Worm (Caenorhabditis elegans) whole organism, L4 larva: ENCODE results near the gene F46C5.7.
A peak's percentile ranks its signal among the peaks of the same experiment; 100 is the strongest.

Experiments
- F10B5.3 ChIP-seq: sonication (generic microtip); optimal IDR thresholded peaks from 2 replicates; lab custom pipeline; 2016; ENCODE audit warnings: mild to moderate bottlenecking, missing genetic modification characterization, missing compliant biosample characterization
- F26F4.8 ChIP-seq: fragments of 200-800 bp; sonication (Bioruptor generic); conservative IDR thresholded peaks from 2 replicates; pipeline ENCODE4 v1.3.6; 2022; ENCODE audit warnings: missing genetic modification characterization, missing compliant biosample characterization
- T20F7.1 ChIP-seq: fragments of 200-800 bp; sonication (Bioruptor generic); optimal IDR thresholded peaks from 2 replicates; lab custom pipeline; 2018; ENCODE audit warnings: mild to moderate bottlenecking, missing genetic modification characterization, missing compliant biosample characterization
- Y5F2A.4 ChIP-seq: fragments of 200-800 bp; sonication (Bioruptor generic); optimal IDR thresholded peaks from 2 replicates; lab custom pipeline; 2018; ENCODE audit warnings: mild to moderate bottlenecking, missing genetic modification characterization, missing compliant biosample characterization
- ZK337.2 ChIP-seq: fragments of 200-800 bp; sonication (Bioruptor generic); IDR thresholded peaks from 2 replicates; pipeline ENCODE4 v1.3.6; 2022; ENCODE audit warnings: missing genetic modification reagents, missing genetic modification characterization, missing compliant biosample characterization
- attf-4 ChIP-seq: sonication (generic microtip); optimal IDR thresholded peaks from 3 replicates; lab custom pipeline; 2017; ENCODE audit warnings: missing biosample characterization, missing genetic modification characterization
- ceh-20 ChIP-seq: fragments of 200-800 bp; sonication (Bioruptor generic); IDR thresholded peaks from 2 replicates; pipeline ENCODE4 v1.3.6; 2022; ENCODE audit warnings: missing genetic modification reagents, missing genetic modification characterization, missing compliant biosample characterization
- ceh-32 ChIP-seq: sonication (generic microtip); optimal IDR thresholded peaks from 2 replicates; lab custom pipeline; 2016; ENCODE audit warnings: mild to moderate bottlenecking, missing genetic modification characterization, missing compliant biosample characterization; ENCODE audit not compliant: poor library complexity
- ceh-44 ChIP-seq: fragments of 200-800 bp; sonication (Bioruptor generic); IDR thresholded peaks from 2 replicates; pipeline ENCODE4 v1.3.6; 2022; ENCODE audit warnings: missing genetic modification reagents, missing genetic modification characterization, missing compliant biosample characterization
- ceh-62 ChIP-seq: sonication (generic microtip); optimal IDR thresholded peaks from 2 replicates; lab custom pipeline; 2017; ENCODE audit warnings: missing biosample characterization, missing genetic modification characterization
- ceh-82 ChIP-seq: sonication (generic microtip); optimal IDR thresholded peaks from 2 replicates; lab custom pipeline; 2017; ENCODE audit warnings: missing biosample characterization, missing genetic modification characterization
- cey-2 ChIP-seq: sonication (generic microtip); optimal IDR thresholded peaks from 3 replicates; lab custom pipeline; 2017; ENCODE audit warnings: missing genetic modification characterization, mild to moderate bottlenecking, missing compliant biosample characterization, antibody characterized with exemption, borderline replicate concordance; ENCODE audit not compliant: insufficient read depth
- ctbp-1 ChIP-seq: fragments of 200-800 bp; sonication (Bioruptor generic); IDR thresholded peaks from 2 replicates; pipeline ENCODE4 v1.3.6; 2022; ENCODE audit warnings: missing genetic modification reagents, missing genetic modification characterization, missing compliant biosample characterization
- daf-16 ChIP-seq, 3 experiments: sonication (generic microtip); optimal IDR thresholded peaks; 2 replicates each; lab custom pipeline; 2016 to 2017; ENCODE audit warnings: missing genetic modification characterization in 3 of 3, missing genetic modification reagents in 3 of 3, mild to moderate bottlenecking in 2 of 3, missing compliant biosample characterization in 2 of 3, missing biosample characterization in 1 of 3, moderate library complexity in 1 of 3
- daf-8 ChIP-seq: fragments of 200-800 bp; sonication (Bioruptor generic); IDR thresholded peaks from 2 replicates; pipeline ENCODE4 v1.3.6; 2022; ENCODE audit warnings: missing genetic modification characterization, missing compliant biosample characterization
- dmd-6 ChIP-seq: fragments of 200-800 bp; sonication (Bioruptor generic); IDR thresholded peaks from 2 replicates; pipeline ENCODE4 v1.3.6; 2022; ENCODE audit warnings: missing genetic modification reagents, missing genetic modification characterization, missing compliant biosample characterization
- dmd-8 ChIP-seq: fragments of 200-800 bp; sonication (Bioruptor generic); IDR thresholded peaks from 2 replicates; pipeline ENCODE4 v1.3.6; 2022; ENCODE audit warnings: missing genetic modification characterization, missing compliant biosample characterization
- dmd-9 ChIP-seq: fragments of 200-800 bp; sonication (Bioruptor generic); IDR thresholded peaks from 2 replicates; pipeline ENCODE4 v1.3.6; 2022; ENCODE audit warnings: missing genetic modification reagents, missing genetic modification characterization, missing compliant biosample characterization
- dpl-1 ChIP-seq: fragments of 150-350 bp; optimal IDR thresholded peaks from 2 replicates; lab custom pipeline; 2014; ENCODE audit warnings: missing biosample characterization, missing genetic modification reagents, missing genetic modification characterization
- fos-1 ChIP-seq: fragments of 150-350 bp; optimal IDR thresholded peaks from 2 replicates; lab custom pipeline; 2014; ENCODE audit warnings: missing biosample characterization, missing genetic modification characterization
- lin-29 ChIP-seq: fragments of 200-800 bp; sonication (Bioruptor generic); IDR thresholded peaks from 2 replicates; pipeline ENCODE4 v1.3.6; 2022; ENCODE audit warnings: missing genetic modification reagents, missing genetic modification characterization, missing compliant biosample characterization
- lin-38 ChIP-seq: fragments of 200-800 bp; sonication (Bioruptor generic); IDR thresholded peaks from 2 replicates; pipeline ENCODE4 v1.3.6; 2022; ENCODE audit warnings: missing genetic modification reagents, missing genetic modification characterization, missing compliant biosample characterization
- lir-3 ChIP-seq: sonication (generic microtip); optimal IDR thresholded peaks from 2 replicates; lab custom pipeline; 2016; ENCODE audit warnings: mild to moderate bottlenecking, missing genetic modification characterization, missing compliant biosample characterization
- lsy-2 ChIP-seq, 2 experiments: fragments of 150-350 bp in 1 of 2; sonication (generic microtip) in 1 of 2; optimal IDR thresholded peaks; 2 replicates each; lab custom pipeline; 2014 to 2017; ENCODE audit warnings: missing biosample characterization in 2 of 2, missing genetic modification characterization in 2 of 2
- mxl-2 ChIP-seq: fragments of 200-800 bp; sonication (Bioruptor generic); conservative IDR thresholded peaks from 2 replicates; pipeline ENCODE4 v1.3.6; 2022; ENCODE audit warnings: missing genetic modification reagents, missing genetic modification characterization, missing compliant biosample characterization
- mxl-3 ChIP-seq: fragments of 200-800 bp; sonication (Bioruptor generic); optimal IDR thresholded peaks from 2 replicates; lab custom pipeline; 2018; ENCODE audit warnings: mild to moderate bottlenecking, missing genetic modification characterization, missing compliant biosample characterization
- nhr-10 ChIP-seq: fragments of 150-350 bp; optimal IDR thresholded peaks from 2 replicates; lab custom pipeline; 2014; ENCODE audit warnings: missing biosample characterization, missing genetic modification characterization
- nhr-11 ChIP-seq: fragments of 150-350 bp; optimal IDR thresholded peaks from 2 replicates; lab custom pipeline; 2014; ENCODE audit warnings: missing biosample characterization, missing genetic modification characterization
- nhr-111 ChIP-seq: fragments of 200-800 bp; sonication (Bioruptor generic); optimal IDR thresholded peaks from 2 replicates; lab custom pipeline; 2018; ENCODE audit warnings: mild to moderate bottlenecking, missing genetic modification characterization, missing compliant biosample characterization
- nhr-237 ChIP-seq: sonication (generic microtip); optimal IDR thresholded peaks from 2 replicates; lab custom pipeline; 2017; ENCODE audit warnings: missing biosample characterization, missing genetic modification characterization
- nhr-25 ChIP-seq: sonication (generic microtip); optimal IDR thresholded peaks from 2 replicates; lab custom pipeline; 2017; ENCODE audit warnings: missing genetic modification characterization, mild to moderate bottlenecking, missing compliant biosample characterization, antibody characterized with exemption, moderate library complexity, borderline replicate concordance; ENCODE audit not compliant: insufficient read depth
- nhr-28 ChIP-seq: fragments of 150-350 bp; optimal IDR thresholded peaks from 2 replicates; lab custom pipeline; 2014; ENCODE audit warnings: missing biosample characterization, missing genetic modification characterization
- nhr-41 ChIP-seq: fragments of 200-800 bp; sonication (Bioruptor generic); IDR thresholded peaks from 2 replicates; pipeline ENCODE4 v1.3.6; 2022; ENCODE audit warnings: missing genetic modification reagents, missing genetic modification characterization, missing compliant biosample characterization
- nhr-48 ChIP-seq: sonication (generic microtip); optimal IDR thresholded peaks from 2 replicates; lab custom pipeline; 2016; ENCODE audit warnings: mild to moderate bottlenecking, missing genetic modification characterization, missing compliant biosample characterization
- nhr-6 ChIP-seq: fragments of 150-350 bp; optimal IDR thresholded peaks from 2 replicates; lab custom pipeline; 2014; ENCODE audit warnings: missing biosample characterization, missing genetic modification characterization
- nhr-76 ChIP-seq: fragments of 150-350 bp; optimal IDR thresholded peaks from 2 replicates; lab custom pipeline; 2014; ENCODE audit warnings: missing biosample characterization, missing genetic modification characterization
- nhr-77 ChIP-seq: fragments of 150-350 bp; optimal IDR thresholded peaks from 2 replicates; lab custom pipeline; 2014; ENCODE audit warnings: missing biosample characterization, missing genetic modification characterization
- php-3 ChIP-seq: fragments of 200-800 bp; sonication (Bioruptor generic); IDR thresholded peaks from 2 replicates; pipeline ENCODE4 v1.3.6; 2022; ENCODE audit warnings: missing genetic modification reagents, missing genetic modification characterization, missing compliant biosample characterization
- pqm-1 ChIP-seq: sonication (generic microtip); optimal IDR thresholded peaks from 2 replicates; lab custom pipeline; 2017; ENCODE audit warnings: missing biosample characterization, missing genetic modification characterization
- rbr-2 ChIP-seq: sonication (generic microtip); optimal IDR thresholded peaks from 2 replicates; lab custom pipeline; 2016; ENCODE audit warnings: missing genotype, missing genetic modification characterization, missing compliant biosample characterization
- spr-3 ChIP-seq: fragments of 200-800 bp; sonication (Bioruptor generic); optimal IDR thresholded peaks from 2 replicates; lab custom pipeline; 2018; ENCODE audit warnings: mild to moderate bottlenecking, missing genetic modification characterization, missing compliant biosample characterization
- tag-97 ChIP-seq: fragments of 200-800 bp; sonication (Bioruptor generic); IDR thresholded peaks from 2 replicates; pipeline ENCODE4 v1.3.6; 2022; ENCODE audit warnings: missing genetic modification characterization, missing compliant biosample characterization
- unc-39 ChIP-seq: sonication (generic microtip); optimal IDR thresholded peaks from 2 replicates; lab custom pipeline; 2017; ENCODE audit warnings: missing biosample characterization, missing genetic modification characterization
- unc-62 ChIP-seq, 3 experiments: fragments of 150-350 bp in 1 of 3; sonication (generic microtip); optimal IDR thresholded peaks in 2 of 3; peaks in 1 of 3; 1 replicate in 1 of 3; 2 replicates in 2 of 3; lab custom pipeline; 2014 to 2017; ENCODE audit warnings: missing biosample characterization in 3 of 3, missing genetic modification characterization in 3 of 3, missing genetic modification reagents in 3 of 3, missing genotype in 1 of 3
- vab-7 ChIP-seq: fragments of 200-800 bp; sonication (Bioruptor generic); IDR thresholded peaks from 2 replicates; pipeline ENCODE4 v1.3.6; 2022; ENCODE audit warnings: missing genetic modification reagents, missing genetic modification characterization, missing compliant biosample characterization
- zfp-2 ChIP-seq: sonication (generic microtip); optimal IDR thresholded peaks from 2 replicates; lab custom pipeline; 2016; ENCODE audit warnings: mild to moderate bottlenecking, missing genetic modification characterization, missing compliant biosample characterization
- zip-11 ChIP-seq: fragments of 200-800 bp; sonication (Bioruptor generic); IDR thresholded peaks from 2 replicates; pipeline ENCODE4 v1.3.6; 2022; ENCODE audit warnings: missing genetic modification characterization, missing compliant biosample characterization
- ztf-11 ChIP-seq: fragments of 150-350 bp; optimal IDR thresholded peaks from 2 replicates; lab custom pipeline; 2014; ENCODE audit warnings: missing biosample characterization, missing genetic modification characterization
- ztf-7 ChIP-seq: fragments of 150-350 bp; optimal IDR thresholded peaks from 2 replicates; lab custom pipeline; 2014; ENCODE audit warnings: missing biosample characterization, missing genetic modification characterization

The F46C5.7 gene

ce11 chrII:8789828-8790558, 49.1 kb upstream of the F46C5.7 start, which contains the start of gene F07H5.13 (continued):
- TF ChIP-seq vab-7 (GFP tag; lab: Robert Waterston, UW) (no peak), rbr-2 (tag; lab: Kevin White, UChicago) (peak; percentile 33), lir-3 (tag; lab: Kevin White, UChicago) (no peak), lin-29 (GFP tag; lab: Robert Waterston, UW) (no peak), nhr-48 (tag; lab: Kevin White, UChicago) (peak; percentile 39), nhr-6 (tag; lab: Kevin White, UChicago) (peak; percentile 35), lsy-2 (tag; optimal IDR thresholded peaks at IDR 0.05; lab: Kevin White, UChicago) (peak; percentile 20 to 80), nhr-41 (GFP tag; lab: Robert Waterston, UW) (no peak), attf-4 (tag; lab: Kevin White, UChicago) (no peak), dpl-1 (no peak), dmd-9 (GFP tag; lab: Robert Waterston, UW) (no peak), nhr-76 (tag; lab: Kevin White, UChicago) (no peak), ctbp-1 (GFP tag; lab: Robert Waterston, UW) (peak; percentile 27; the same call in 1 of the 2 replicates), ztf-7 (no peak), dmd-8 (no peak)

DNA sequence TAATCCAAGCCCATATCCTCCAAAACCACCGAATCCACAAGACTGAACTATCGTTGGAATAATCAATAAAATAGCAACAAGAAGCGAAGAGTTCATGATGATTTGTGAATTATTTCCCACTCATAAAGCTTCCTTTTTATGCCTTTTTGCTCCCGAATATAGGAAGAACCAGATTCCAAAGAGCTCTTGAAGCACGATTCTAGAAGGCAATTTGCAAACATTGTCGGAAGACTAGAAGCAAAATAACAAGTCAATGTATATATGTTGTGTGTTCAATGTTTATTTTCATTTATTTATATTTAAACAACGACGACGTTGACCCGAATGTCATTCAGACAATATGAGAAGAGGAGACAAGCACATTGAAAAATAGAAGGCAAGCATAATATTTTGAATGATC, 46.5 kb upstream of the F46C5.7 start, which contains the start of gene idpa-2:
idpa-2 (minus strand) TSS at position 101 of the 400 bp plus-strand sequence.
- TF ChIP-seq nhr-28 (no peak), ctbp-1 (GFP tag; lab: Robert Waterston, UW) (no peak), T20F7.1 (no peak), nhr-10 (tag; lab: Kevin White, UChicago) (no peak), fos-1 (tag; lab: Kevin White, UChicago) (no peak), zip-11 (no peak), unc-39 (no peak), php-3 (GFP tag; lab: Robert Waterston, UW) (no peak), lin-38 (no peak), pqm-1 (no peak), zfp-2 (tag; lab: Kevin White, UChicago) (no peak), attf-4 (tag; lab: Kevin White, UChicago) (no peak), ceh-32 (tag; lab: Kevin White, UChicago) (no peak), F10B5.3 (tag; lab: Kevin White, UChicago) (no peak), nhr-111 (GFP tag; lab: Kevin White, UChicago) (no peak), tag-97 (GFP tag; lab: Robert Waterston, UW) (no peak), nhr-237 (tag; lab: Kevin White, UChicago) (no peak), spr-3 (GFP tag; lab: Kevin White, UChicago) (no peak), mxl-2 (no peak), F26F4.8 (GFP tag; lab: Robert Waterston, UW) (no peak)

DNA sequence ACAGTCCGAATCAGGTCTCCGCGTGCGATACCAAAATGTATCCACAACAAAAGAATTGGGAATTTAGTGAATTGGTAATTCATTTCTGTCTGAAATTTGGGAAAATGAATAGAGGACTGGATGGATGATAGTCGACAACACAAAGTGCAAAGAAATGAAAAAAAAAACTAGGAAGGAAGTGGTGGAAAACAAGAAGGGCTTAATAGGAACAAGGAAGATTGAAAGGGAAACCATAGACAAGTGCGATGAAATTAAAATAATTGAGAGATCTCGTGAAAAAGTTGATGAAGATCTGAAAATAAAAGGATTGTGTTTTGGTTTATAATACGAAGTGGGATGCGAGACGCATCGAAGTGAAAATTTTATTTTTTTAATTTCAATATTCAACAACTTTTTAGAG, 45.1 kb upstream of the F46C5.7 start, which contains the start of gene F07H5.7:
F07H5.7 (minus strand) TSS at position 101 of the 400 bp plus-strand sequence.
- no peak for TF ChIP-seq Y5F2A.4 (GFP tag; lab: Kevin White, UChicago)
- TF ChIP-seq cey-2 (tag; lab: Kevin White, UChicago), result no peak
- TF ChIP-seq ceh-82 (tag; lab: Kevin White, UChicago), result no peak
- TF ChIP-seq nhr-25 (tag; lab: Kevin White, UChicago), result no peak
- no peak for TF ChIP-seq mxl-3 (GFP tag; lab: Kevin White, UChicago)
- TF ChIP-seq daf-16 (GFP tag; optimal IDR thresholded peaks at IDR 0.05; lab: Kevin White, UChicago), result no peak
- TF ChIP-seq daf-16 (tag; optimal IDR thresholded peaks at IDR 0.05; lab: Kevin White, UChicago), result no peak
- TF ChIP-seq daf-8, result no peak
- TF ChIP-seq dmd-6 (GFP tag; lab: Robert Waterston, UW), result no peak
- TF ChIP-seq ceh-20 (GFP tag; lab: Robert Waterston, UW), result no peak
- TF ChIP-seq ceh-44 (GFP tag; lab: Robert Waterston, UW), result no peak
- no peak for TF ChIP-seq ZK337.2 (GFP tag; lab: Robert Waterston, UW)
- no peak for TF ChIP-seq ztf-11 (tag; lab: Kevin White, UChicago)
- no peak for TF ChIP-seq zip-11
- no peak for TF ChIP-seq ceh-62 (tag; lab: Kevin White, UChicago)
- no peak for TF ChIP-seq unc-62 (GFP tag; optimal IDR thresholded peaks at IDR 0.05 in 1 of 2; lab: Kevin White, UChicago)
- TF ChIP-seq unc-62 (tag; optimal IDR thresholded peaks at IDR 0.05; lab: Kevin White, UChicago), result no peak
- TF ChIP-seq nhr-77 (tag; lab: Kevin White, UChicago), result no peak
- no peak for TF ChIP-seq nhr-11 (tag; lab: Kevin White, UChicago)
